Worm (Caenorhabditis elegans): ENCODE results near the gene gbb-2.

gbb-2 gene

DNA sequence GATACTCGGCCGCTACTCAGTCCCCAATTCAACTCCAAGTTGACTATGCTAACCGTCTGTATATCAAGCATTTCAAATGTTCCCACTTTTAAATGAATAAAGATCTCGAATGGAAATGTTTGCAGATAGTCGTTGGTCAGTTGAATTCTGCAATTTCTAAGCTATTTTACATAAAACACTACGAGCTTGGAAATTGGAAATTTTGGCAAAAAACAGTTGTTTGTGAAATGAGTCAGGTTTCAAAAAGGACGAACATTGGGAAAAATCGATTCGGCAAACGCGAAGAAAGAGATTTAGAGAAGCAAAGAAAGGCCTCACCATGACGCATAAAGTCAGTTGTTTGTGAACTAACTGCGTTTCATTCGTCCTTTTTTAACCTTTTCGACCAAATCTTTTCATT lies 59.7 kb downstream of the gbb-2 start:
- TF ChIP-seq unc-62 (GFP tag; optimal IDR thresholded peaks at IDR 0.05): no peak

DNA sequence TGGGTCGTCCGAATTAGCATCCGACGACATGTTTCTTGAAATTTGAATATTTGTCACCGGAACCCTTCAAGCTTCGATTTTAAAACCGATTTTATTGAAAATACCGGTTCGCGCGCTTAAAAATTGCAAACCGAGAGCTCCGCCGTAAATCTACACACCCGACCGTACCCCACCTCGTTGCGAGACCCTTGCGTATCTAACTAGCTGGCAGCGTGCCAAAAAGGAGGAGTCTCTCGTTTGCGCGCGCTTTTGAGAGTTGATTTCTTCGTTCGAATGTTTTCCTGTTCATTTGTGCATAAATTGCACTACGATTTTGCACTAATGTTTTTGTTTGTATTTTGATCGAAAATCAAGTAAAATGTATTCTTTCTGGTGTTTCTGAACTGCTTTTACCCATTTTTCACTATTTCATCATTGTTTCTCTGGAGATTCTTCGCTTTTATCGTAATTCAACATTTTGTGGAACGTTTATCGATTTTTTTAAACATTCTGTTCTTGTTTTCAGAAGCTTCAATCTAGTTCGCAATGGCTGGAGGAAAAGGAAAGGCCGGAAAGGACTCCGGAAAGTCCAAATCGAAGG lies 60.7 kb downstream of the gbb-2 start, which contains the start of the genes wapl-1 and htz-1:
Gene wapl-1 (minus strand): TSS at position 30 of the 580 bp plus-strand sequence.
Gene htz-1 (plus strand): TSS at position 506 of the 580 bp plus-strand sequence.
- no peak for TF ChIP-seq unc-62 (GFP tag; optimal IDR thresholded peaks at IDR 0.05)

DNA sequence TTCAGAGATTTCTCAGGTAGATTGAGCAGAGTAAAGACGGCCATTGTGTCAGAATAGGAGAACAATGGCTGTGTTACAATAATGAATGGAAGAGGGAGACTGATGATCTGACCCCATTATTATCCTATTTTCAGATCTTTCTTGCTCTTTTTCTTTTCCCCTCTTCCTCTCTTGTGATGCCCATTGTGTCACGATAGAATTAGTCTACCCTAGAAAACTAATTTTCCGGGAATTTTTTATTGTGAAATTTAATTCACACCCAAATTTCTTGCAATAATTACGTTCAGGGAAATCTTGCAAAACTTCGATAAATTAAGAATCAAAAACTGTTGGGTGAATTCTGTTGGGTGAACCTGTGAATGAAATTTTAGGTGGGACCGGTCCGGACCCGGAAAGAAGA lies 65.5 kb downstream of the gbb-2 start, which contains the start of gene fbxb-75:
Gene fbxb-75 (minus strand): TSS at position 101 of the 400 bp plus-strand sequence.
- no peak for TF ChIP-seq unc-62 (GFP tag; optimal IDR thresholded peaks at IDR 0.05)

DNA sequence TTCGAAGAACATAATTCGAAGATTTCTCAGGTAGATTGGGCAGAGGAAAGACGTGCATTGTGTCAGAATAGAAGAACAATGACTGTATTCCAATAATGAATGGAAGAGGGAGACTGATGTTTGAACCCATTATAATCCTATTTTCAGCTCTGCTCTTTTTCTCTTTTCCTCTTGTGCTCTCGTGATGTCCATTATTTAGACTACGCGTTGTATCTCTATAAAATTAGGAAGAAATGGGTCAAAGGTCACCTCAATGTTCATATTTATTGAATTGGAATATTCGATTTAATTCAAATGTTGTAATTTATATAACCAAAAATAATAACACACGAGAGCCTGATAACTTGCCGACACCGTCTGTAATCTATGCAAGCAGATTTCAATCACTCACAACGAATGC lies 67.4 kb downstream of the gbb-2 start, which contains the start of gene fbxb-74:
Gene fbxb-74 (minus strand): TSS at position 101 of the 400 bp plus-strand sequence.
- no peak for TF ChIP-seq unc-62 (GFP tag; optimal IDR thresholded peaks at IDR 0.05)
